Fruit fly (Drosophila melanogaster) whole organism, prepupa: ENCODE results near the gene CG43897.

ENCODE experiments used
- Blimp-1 ChIP-seq: fragments of 200-800 bp; sonication (Bioruptor generic); optimal IDR thresholded peaks from 3 replicates; lab custom pipeline; 2017; ENCODE audit warnings: missing biosample characterization, missing genetic modification characterization, mild to moderate bottlenecking, moderate library complexity, missing genetic modification reagents
- CG10631 ChIP-seq: fragments of 200-800 bp; sonication (Bioruptor generic); optimal IDR thresholded peaks from 2 replicates; lab custom pipeline; 2016; ENCODE audit warnings: missing biosample characterization, missing genetic modification characterization
- CG11294 ChIP-seq: fragments of 200-800 bp; sonication (Bioruptor generic); IDR thresholded peaks from 2 replicates; pipeline ENCODE4 v1.3.6; 2022; ENCODE audit warnings: missing biosample characterization, missing genetic modification characterization
- CG15336 ChIP-seq: fragments of 200-800 bp; sonication (Bioruptor generic); IDR thresholded peaks from 2 replicates; pipeline ENCODE4 v1.3.6; 2022; ENCODE audit warnings: missing biosample characterization, missing genetic modification characterization
- CG31627 ChIP-seq: fragments of 200-800 bp; sonication (Bioruptor generic); optimal IDR thresholded peaks from 3 replicates; lab custom pipeline; 2016; ENCODE audit warnings: missing biosample characterization, missing genetic modification characterization
- CG4318 ChIP-seq: fragments of 200-800 bp; sonication (Bioruptor generic); optimal IDR thresholded peaks from 3 replicates; lab custom pipeline; 2017; ENCODE audit warnings: missing biosample characterization, mild to moderate bottlenecking, missing genetic modification characterization
- CG6163 ChIP-seq: fragments of 200-800 bp; sonication (Bioruptor generic); IDR thresholded peaks from 3 replicates; pipeline ENCODE4 v1.3.6; 2022; ENCODE audit warnings: missing biosample characterization, missing genetic modification characterization
- CG6276 ChIP-seq: fragments of 200-800 bp; sonication (Bioruptor generic); optimal IDR thresholded peaks from 2 replicates; lab custom pipeline; 2017; ENCODE audit warnings: missing biosample characterization, mild to moderate bottlenecking, missing genetic modification characterization
- CG6792 ChIP-seq: fragments of 200-800 bp; sonication (Bioruptor generic); optimal IDR thresholded peaks from 3 replicates; lab custom pipeline; 2016; ENCODE audit warnings: missing biosample characterization, missing genetic modification characterization
- CG6808 ChIP-seq: fragments of 200-800 bp; sonication (Bioruptor generic); optimal IDR thresholded peaks from 3 replicates; lab custom pipeline; 2017; ENCODE audit warnings: missing biosample characterization, missing genetic modification characterization, mild to moderate bottlenecking, moderate library complexity, missing genetic modification reagents
- CG6854 ChIP-seq: fragments of 200-800 bp; sonication (Bioruptor generic); optimal IDR thresholded peaks from 2 replicates; lab custom pipeline; 2017; ENCODE audit warnings: missing biosample characterization, mild to moderate bottlenecking, missing genetic modification characterization
- CG8319 ChIP-seq: fragments of 200-800 bp; sonication (Bioruptor generic); optimal IDR thresholded peaks from 3 replicates; lab custom pipeline; 2016; ENCODE audit warnings: missing biosample characterization, missing genetic modification characterization
- CG8632 ChIP-seq: fragments of 200-800 bp; sonication (Bioruptor generic); optimal IDR thresholded peaks from 3 replicates; lab custom pipeline; 2016; ENCODE audit warnings: missing biosample characterization, missing genetic modification characterization
- Eip75B ChIP-seq: fragments of 200-800 bp; sonication (Bioruptor generic); optimal IDR thresholded peaks from 3 replicates; lab custom pipeline; 2016; ENCODE audit warnings: missing biosample characterization, missing genetic modification characterization
- Eip78C ChIP-seq: fragments of 200-800 bp; sonication (Bioruptor generic); peaks from one replicate; lab custom pipeline; 2016; ENCODE audit warnings: missing biosample characterization, missing genetic modification characterization
- Eip93F ChIP-seq: fragments of 200-800 bp; sonication (Bioruptor generic); optimal IDR thresholded peaks from 2 replicates; lab custom pipeline; 2016; ENCODE audit warnings: missing biosample characterization, mild to moderate bottlenecking, missing genetic modification characterization
- Ets21C ChIP-seq: fragments of 200-800 bp; sonication (Bioruptor generic); optimal IDR thresholded peaks from 3 replicates; lab custom pipeline; 2016; ENCODE audit warnings: missing biosample characterization, missing genetic modification characterization
- Ets96B ChIP-seq: fragments of 200-800 bp; optimal IDR thresholded peaks from 2 replicates; lab custom pipeline; 2019; ENCODE audit warnings: missing biosample characterization, mild to moderate bottlenecking, missing genetic modification characterization, moderate library complexity
- Hr38 ChIP-seq: sonication (Bioruptor generic); optimal IDR thresholded peaks from 2 replicates; lab custom pipeline; 2016; ENCODE audit warnings: missing biosample characterization, missing genetic modification characterization
- Hr4 ChIP-seq: fragments of 200-800 bp; sonication (Bioruptor generic); optimal IDR thresholded peaks from 3 replicates; lab custom pipeline; 2016; ENCODE audit warnings: missing biosample characterization, missing genetic modification characterization
- Lpt ChIP-seq: fragments of 200-800 bp; sonication (Bioruptor generic); optimal IDR thresholded peaks from 3 replicates; lab custom pipeline; 2016; ENCODE audit warnings: missing biosample characterization, missing genetic modification characterization
- OdsH ChIP-seq: fragments of 200-800 bp; sonication (Bioruptor generic); optimal IDR thresholded peaks from 3 replicates; lab custom pipeline; 2016; ENCODE audit warnings: missing biosample characterization, missing genetic modification characterization
- Smox ChIP-seq: fragments of 200-800 bp; sonication (Bioruptor generic); optimal IDR thresholded peaks from 3 replicates; lab custom pipeline; 2016; ENCODE audit warnings: missing biosample characterization, missing genetic modification characterization
- achi ChIP-seq: fragments of 200-800 bp; sonication (Bioruptor generic); optimal IDR thresholded peaks from 3 replicates; lab custom pipeline; 2016; ENCODE audit warnings: missing biosample characterization, missing genetic modification characterization
- dsx ChIP-seq: fragments of 200-800 bp; optimal IDR thresholded peaks from 3 replicates; lab custom pipeline; 2019; ENCODE audit warnings: missing biosample characterization, mild to moderate bottlenecking, missing genetic modification characterization, moderate library complexity; ENCODE audit not compliant: poor library complexity, severe bottlenecking
- eg ChIP-seq: fragments of 200-800 bp; sonication (Bioruptor generic); IDR thresholded peaks from 3 replicates; pipeline ENCODE4 v1.3.6; 2022; ENCODE audit warnings: missing biosample characterization, missing genetic modification characterization
- fd59A ChIP-seq: fragments of 200-800 bp; sonication (Bioruptor generic); optimal IDR thresholded peaks from 2 replicates; lab custom pipeline; 2017; ENCODE audit warnings: missing biosample characterization, mild to moderate bottlenecking, missing genetic modification characterization, missing genetic modification reagents
- fd85E ChIP-seq: fragments of 200-800 bp; sonication (Bioruptor generic); optimal IDR thresholded peaks from 3 replicates; lab custom pipeline; 2016; ENCODE audit warnings: missing biosample characterization, missing genetic modification characterization
- fkh ChIP-seq: fragments of 200-800 bp; sonication (Bioruptor generic); optimal IDR thresholded peaks from 3 replicates; lab custom pipeline; 2017; ENCODE audit warnings: missing biosample characterization, mild to moderate bottlenecking, missing genetic modification characterization, moderate library complexity
- net ChIP-seq: fragments of 200-800 bp; sonication (Bioruptor generic); optimal IDR thresholded peaks from 3 replicates; lab custom pipeline; 2016; ENCODE audit warnings: missing biosample characterization, missing genetic modification characterization
- spab ChIP-seq: fragments of 200-800 bp; sonication (Bioruptor generic); optimal IDR thresholded peaks from 2 replicates; lab custom pipeline; 2017; ENCODE audit warnings: missing biosample characterization, mild to moderate bottlenecking, missing genetic modification characterization, missing genetic modification reagents
- ss ChIP-seq, 2 experiments: fragments of 200-800 bp; sonication (Bioruptor generic); optimal IDR thresholded peaks; 2 replicates in 1 of 2; 3 replicates in 1 of 2; lab custom pipeline; 2017 to 2018; ENCODE audit warnings: mild to moderate bottlenecking in 2 of 2, missing biosample characterization in 2 of 2, missing genetic modification characterization in 2 of 2, moderate library complexity in 1 of 2
- svp ChIP-seq: fragments of 200-800 bp; sonication (Bioruptor generic); peaks from one replicate; lab custom pipeline; 2016; ENCODE audit warnings: missing biosample characterization, missing genetic modification characterization
- topi ChIP-seq: fragments of 200-800 bp; sonication (Bioruptor generic); optimal IDR thresholded peaks from 3 replicates; lab custom pipeline; 2016; ENCODE audit warnings: missing biosample characterization, missing genetic modification characterization
- vri ChIP-seq: fragments of 200-800 bp; sonication (Bioruptor generic); optimal IDR thresholded peaks from 3 replicates; lab custom pipeline; 2016; ENCODE audit warnings: missing biosample characterization, mild to moderate bottlenecking, missing genetic modification characterization

CG43897 gene

DNA sequence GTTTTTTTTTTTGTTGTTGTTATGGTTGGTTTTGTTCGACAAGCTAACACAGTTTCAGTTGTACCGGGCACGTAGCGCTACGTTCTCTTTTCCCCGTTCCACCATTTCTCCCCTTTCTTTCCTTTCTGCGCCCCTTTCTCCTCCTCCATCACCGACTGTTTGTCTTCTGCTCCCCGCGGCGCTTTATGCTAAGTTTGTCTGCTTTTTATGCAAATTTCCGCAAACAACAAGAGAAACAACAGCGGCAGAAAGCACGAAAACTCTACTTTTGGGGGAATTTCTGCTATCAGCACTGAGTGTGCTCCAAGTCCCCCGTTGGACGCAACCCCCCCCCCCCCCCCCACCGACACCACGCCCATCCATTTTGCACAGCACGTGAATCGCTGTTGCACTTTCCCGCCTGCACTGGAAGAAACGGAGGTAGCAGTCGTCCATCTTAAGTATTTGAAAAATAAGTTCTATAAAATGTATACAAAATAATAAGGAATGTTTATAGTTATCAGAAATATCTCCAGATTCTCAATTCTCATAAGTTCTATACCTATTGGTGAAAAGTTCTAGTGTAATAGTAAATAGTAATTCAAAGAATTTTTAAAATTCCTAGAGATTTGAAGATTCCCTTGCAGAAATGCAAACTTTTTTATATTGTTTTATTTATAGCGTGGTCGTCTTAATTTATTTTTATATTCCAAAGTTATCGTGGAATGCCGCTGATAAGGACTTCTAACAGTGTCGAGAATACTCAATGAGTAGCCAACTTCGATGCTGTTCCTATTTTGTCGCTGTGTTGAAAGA lies 48.5 kb upstream of the CG43897 start (continued):
- TF ChIP-seq CG6808 = peak; percentile 9
- TF ChIP-seq fkh (GFP tag; lab: Kevin White, UChicago) = no peak
- peak; percentile 72 for TF ChIP-seq Eip78C (GFP tag; lab: Kevin White, UChicago)
- TF ChIP-seq topi (GFP tag; lab: Kevin White, UChicago) = peak; percentile 44

DNA sequence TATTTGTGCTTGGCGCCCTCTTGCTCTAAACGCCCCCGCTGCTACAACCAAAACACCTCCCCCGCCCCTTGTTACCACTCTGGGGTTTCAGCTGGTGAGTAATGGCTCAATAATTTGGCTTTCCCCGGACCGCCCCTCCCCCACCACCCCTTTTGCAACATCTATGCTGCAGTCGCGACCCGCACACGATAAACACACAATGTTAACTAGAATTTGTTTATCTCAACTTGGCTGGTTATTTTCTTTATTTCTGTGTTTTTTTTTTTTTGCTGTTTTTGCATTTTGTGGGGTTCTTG lies 48.0 kb upstream of the CG43897 start:
- TF ChIP-seq fd59A (GFP tag; lab: Kevin White, UChicago) (no peak), CG11294 (GFP tag; lab: Robert Waterston, UW) (no peak), Smox (no peak), ss (GFP tag; optimal IDR thresholded peaks at IDR 0.05; lab: Kevin White, UChicago) (no peak), spab (GFP tag; lab: Kevin White, UChicago) (no peak), OdsH (GFP tag; lab: Kevin White, UChicago) (no peak), CG10631 (GFP tag; lab: Kevin White, UChicago) (no peak), CG6808 (no peak)

DNA sequence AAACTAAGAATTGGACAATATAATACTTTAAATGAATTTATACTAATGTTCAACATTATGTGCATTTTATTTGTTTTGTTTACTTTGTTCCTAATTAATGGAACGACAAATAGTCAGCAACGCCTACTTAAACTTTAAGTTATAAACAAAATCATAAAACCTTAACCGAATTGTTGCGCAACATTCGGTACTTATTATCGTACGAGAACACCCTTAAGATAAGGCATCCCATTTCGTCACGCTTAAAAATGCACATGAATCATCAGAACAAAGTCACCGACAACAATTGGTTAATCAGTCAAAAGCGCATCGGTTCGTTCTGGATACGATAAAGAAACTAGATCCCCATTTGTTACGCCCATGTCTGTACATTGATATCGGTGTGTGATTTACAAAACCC lies 47.3 kb upstream of the CG43897 start:
- TF ChIP-seq Blimp-1 (GFP tag; lab: Kevin White, UChicago) = no peak
- no peak for TF ChIP-seq fkh (GFP tag; lab: Kevin White, UChicago)
- no peak for TF ChIP-seq dsx
- TF ChIP-seq Eip78C (GFP tag; lab: Kevin White, UChicago) = peak; percentile 32
- TF ChIP-seq CG15336 = no peak
- no peak for TF ChIP-seq Ets21C (GFP tag; lab: Kevin White, UChicago)
- TF ChIP-seq topi (GFP tag; lab: Kevin White, UChicago) = no peak
- no peak for TF ChIP-seq fd85E (GFP tag; lab: Kevin White, UChicago)
- TF ChIP-seq achi = no peak
- TF ChIP-seq vri (GFP tag; lab: Kevin White, UChicago) = peak; percentile 72

DNA sequence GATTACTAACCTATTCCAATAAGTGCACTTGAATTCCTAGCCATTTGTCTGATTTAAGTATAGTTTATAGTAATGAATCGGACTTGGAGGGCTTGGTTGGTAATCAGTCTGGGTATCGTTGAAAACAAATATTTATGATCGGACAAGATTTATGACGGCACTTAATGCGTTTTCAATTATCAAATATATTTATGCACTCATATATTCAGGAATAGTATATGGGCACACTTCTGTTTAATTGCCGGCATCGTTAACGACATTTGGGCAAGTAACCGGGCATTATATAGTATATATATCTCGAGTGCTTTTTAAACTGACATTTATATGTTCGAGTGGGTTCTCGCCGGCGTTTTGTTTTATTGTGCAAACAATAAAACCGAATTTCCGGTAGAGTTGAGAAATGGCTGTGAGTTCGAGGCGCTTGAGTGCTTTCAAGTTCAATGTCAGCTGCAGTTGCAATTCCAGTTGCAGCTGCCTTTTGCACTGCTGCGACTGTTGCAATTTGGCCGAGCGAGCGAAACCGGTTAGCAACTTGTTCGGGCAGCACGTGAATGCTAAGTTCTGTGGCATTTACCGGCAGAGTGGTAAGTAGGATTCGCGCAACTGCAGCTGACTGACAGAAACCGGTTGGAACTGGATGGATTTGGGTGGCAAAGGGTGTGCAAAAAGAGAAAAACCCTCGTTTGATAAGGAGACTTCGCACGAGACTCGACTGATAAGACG lies 45.9 kb upstream of the CG43897 start:
- peak; percentile 17 for TF ChIP-seq CG6276 (GFP tag; lab: Kevin White, UChicago)
- TF ChIP-seq ss (GFP tag; optimal IDR thresholded peaks at IDR 0.05; lab: Kevin White, UChicago) = peak in 1 of 2 experiments; percentile 43
- no peak for TF ChIP-seq CG8319 (GFP tag; lab: Kevin White, UChicago)
- TF ChIP-seq Smox = no peak
- no peak for TF ChIP-seq Ets96B (tag; lab: Kevin White, UChicago)
- no peak for TF ChIP-seq Hr38
- TF ChIP-seq Eip93F (GFP tag; lab: Kevin White, UChicago) = no peak
- no peak for TF ChIP-seq Eip75B (GFP tag; lab: Kevin White, UChicago)
- TF ChIP-seq dsx = peak; percentile 72
- TF ChIP-seq CG6854 (GFP tag; lab: Kevin White, UChicago) = peak; percentile 71
- TF ChIP-seq fkh (GFP tag; lab: Kevin White, UChicago) = no peak
- peak; percentile 12 for TF ChIP-seq Lpt (GFP tag; lab: Kevin White, UChicago)
- no peak for TF ChIP-seq net (GFP tag; lab: Kevin White, UChicago)
- no peak for TF ChIP-seq CG10631 (GFP tag; lab: Kevin White, UChicago)
- peak; percentile 16; the same call in 1 of the 3 replicates for TF ChIP-seq eg (GFP tag; lab: Robert Waterston, UW)
- TF ChIP-seq CG31627 (GFP tag; lab: Kevin White, UChicago) = no peak
- TF ChIP-seq Eip78C (GFP tag; lab: Kevin White, UChicago) = peak; percentile 21
- TF ChIP-seq, all 60 proteins: peak for 7

DNA sequence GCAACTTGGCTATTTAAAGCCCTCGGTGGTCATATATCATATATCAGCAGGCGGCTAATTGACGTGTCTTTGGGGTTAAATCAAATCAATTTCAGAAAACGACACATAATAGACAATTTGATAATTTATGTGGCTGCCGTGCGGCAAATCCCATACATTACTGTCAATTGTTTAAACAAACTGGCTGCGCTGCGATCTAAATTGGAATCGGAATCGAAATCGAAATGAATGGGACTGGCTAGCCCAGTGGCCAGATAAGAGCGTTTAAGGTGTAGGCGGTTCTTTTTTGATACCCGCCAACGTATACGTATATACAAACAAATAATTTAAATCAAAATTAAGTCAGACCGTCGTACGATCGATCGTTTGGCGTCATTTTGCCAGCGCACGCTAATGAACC lies 45.3 kb upstream of the CG43897 start:
- TF ChIP-seq CG8632 (GFP tag; lab: Kevin White, UChicago) = no peak
- peak; percentile 6 for TF ChIP-seq fkh (GFP tag; lab: Kevin White, UChicago)
- no peak for TF ChIP-seq net (GFP tag; lab: Kevin White, UChicago)
- TF ChIP-seq svp (GFP tag; lab: Kevin White, UChicago) = peak; percentile 39
- TF ChIP-seq CG4318 = no peak
- no peak for TF ChIP-seq CG6163
- no peak for TF ChIP-seq CG11294 (GFP tag; lab: Robert Waterston, UW)
- TF ChIP-seq CG6792 (GFP tag; lab: Kevin White, UChicago) = no peak
- TF ChIP-seq Hr4 (GFP tag; lab: Kevin White, UChicago) = no peak
- TF ChIP-seq Eip78C (GFP tag; lab: Kevin White, UChicago) = no peak
- peak; percentile 38 for TF ChIP-seq vri (GFP tag; lab: Kevin White, UChicago)
- TF ChIP-seq fd59A (GFP tag; lab: Kevin White, UChicago) = no peak
